Worm (Caenorhabditis elegans) whole organism, mixed stage, embryonic: ENCODE results near the gene ets-8.

Experiments used
- bed-3 ChIP-seq: fragments of 200-800 bp; sonication (Bioruptor generic); optimal IDR thresholded peaks from 3 replicates; lab custom pipeline; 2018; ENCODE audit warnings: mild to moderate bottlenecking, missing genetic modification characterization, moderate library complexity, missing compliant biosample characterization
- blmp-1 ChIP-seq: fragments of 150-350 bp; optimal IDR thresholded peaks from 2 replicates; lab custom pipeline; 2014; ENCODE audit warnings: missing biosample characterization, missing genetic modification characterization
- ceh-39 ChIP-seq: fragments of 150-350 bp; optimal IDR thresholded peaks from 2 replicates; lab custom pipeline; 2014; ENCODE audit warnings: missing biosample characterization, missing genetic modification characterization
- elt-1 ChIP-seq: sonication (generic microtip); optimal IDR thresholded peaks from 2 replicates; lab custom pipeline; 2017; ENCODE audit warnings: missing genetic modification characterization, mild to moderate bottlenecking, missing compliant biosample characterization, antibody characterized with exemption, moderate library complexity, borderline replicate concordance; ENCODE audit not compliant: insufficient read depth
- lin-13 ChIP-seq: fragments of 150-350 bp; optimal IDR thresholded peaks from 2 replicates; lab custom pipeline; 2014; ENCODE audit warnings: missing biosample characterization, missing genetic modification characterization
- nhr-12 ChIP-seq: fragments of 150-350 bp; optimal IDR thresholded peaks from 2 replicates; lab custom pipeline; 2014; ENCODE audit warnings: missing biosample characterization, missing genetic modification characterization
- nhr-2 ChIP-seq: fragments of 150-350 bp; optimal IDR thresholded peaks from 2 replicates; lab custom pipeline; 2014; ENCODE audit warnings: missing biosample characterization, missing genetic modification characterization
- nhr-237 ChIP-seq: fragments of 150-350 bp; optimal IDR thresholded peaks from 2 replicates; lab custom pipeline; 2014; ENCODE audit warnings: missing biosample characterization, missing genetic modification characterization
- nhr-76 ChIP-seq: sonication (generic microtip); optimal IDR thresholded peaks from 2 replicates; lab custom pipeline; 2017; ENCODE audit warnings: missing biosample characterization, missing genetic modification characterization
- pha-4 ChIP-seq: fragments of 150-350 bp; optimal IDR thresholded peaks from 2 replicates; lab custom pipeline; 2018; ENCODE audit warnings: missing biosample characterization, missing genetic modification reagents, missing genetic modification characterization
- tbx-8 ChIP-seq: fragments of 200-800 bp; sonication (Bioruptor generic); optimal IDR thresholded peaks from 2 replicates; lab custom pipeline; 2018; ENCODE audit warnings: mild to moderate bottlenecking, missing genetic modification characterization, moderate library complexity, missing compliant biosample characterization
- unc-120 ChIP-seq: sonication (generic microtip); optimal IDR thresholded peaks from 2 replicates; lab custom pipeline; 2017; ENCODE audit warnings: missing genetic modification characterization, missing compliant biosample characterization; ENCODE audit not compliant: poor library complexity, severe bottlenecking
- unc-62 ChIP-seq: fragments of 150-350 bp; optimal IDR thresholded peaks from 2 replicates; lab custom pipeline; 2014; ENCODE audit warnings: missing biosample characterization, missing genetic modification reagents, missing genetic modification characterization
- ztf-11 ChIP-seq: fragments of 150-350 bp; optimal IDR thresholded peaks from 2 replicates; lab custom pipeline; 2014; ENCODE audit warnings: missing biosample characterization, missing genetic modification characterization

DNA sequence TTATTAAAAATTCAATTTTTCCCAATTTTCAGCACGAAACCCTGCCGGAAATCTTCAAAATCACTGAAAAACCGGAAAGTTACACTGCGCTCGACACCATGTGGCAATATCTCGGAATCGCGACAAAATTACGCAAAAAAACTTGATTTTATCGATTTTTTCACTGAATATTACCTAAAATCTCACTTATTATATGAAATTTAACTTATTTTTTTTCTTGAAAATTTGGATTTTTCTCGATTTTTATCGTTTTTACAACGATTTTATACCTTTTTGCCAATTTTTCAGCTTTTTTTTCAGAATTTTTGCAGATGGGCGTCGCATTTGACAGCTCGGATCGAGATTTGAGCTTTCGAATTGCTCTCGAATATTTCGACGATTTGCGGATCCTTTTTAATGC lies 32.5 kb upstream of the ets-8 start, which contains the start of gene spl-3:
- TF ChIP-seq blmp-1 (tag; lab: Kevin White, UChicago) = no peak
- TF ChIP-seq lin-13 = no peak
- no peak for TF ChIP-seq unc-120 (tag; lab: Kevin White, UChicago)
- TF ChIP-seq pha-4 (tag; lab: Kevin White, UChicago) = no peak
- TF ChIP-seq ztf-11 (tag; lab: Kevin White, UChicago) = no peak
- no peak for TF ChIP-seq nhr-2 (tag; lab: Kevin White, UChicago)
- TF ChIP-seq unc-62 (GFP tag; lab: Kevin White, UChicago) = no peak
- no peak for TF ChIP-seq nhr-76 (tag; lab: Kevin White, UChicago)
- TF ChIP-seq nhr-237 (tag; lab: Kevin White, UChicago) = no peak
- no peak for TF ChIP-seq tbx-8
- TF ChIP-seq ceh-39 (tag; lab: Kevin White, UChicago) = no peak
- TF ChIP-seq elt-1 (tag; lab: Kevin White, UChicago) = no peak
- no peak for TF ChIP-seq bed-3 (GFP tag; lab: Kevin White, UChicago)
- TF ChIP-seq nhr-12 = no peak
